Fruit fly (Drosophila melanogaster): ENCODE measurements around the gene CG12499.

CG12499 gene

dm6 chr3R:22423996-22424395 lies 22.4 kb downstream of the CG12499 start (continued):
- TF ChIP-seq Sox102F (GFP tag; optimal IDR thresholded peaks at IDR 0.05), result peak; percentile 67
- TF ChIP-seq pdm3 (GFP tag; optimal IDR thresholded peaks at IDR 0.05), result peak; percentile 53
- TF ChIP-seq eg (GFP tag; IDR thresholded peaks at IDR 0.05), result peak; percentile 48; the same call in 1 of the 3 replicates
- TF ChIP-seq CG6808 (GFP tag; optimal IDR thresholded peaks at IDR 0.05), result peak; percentile 38
- TF ChIP-seq svp (GFP tag), result peak; percentile 88
- TF ChIP-seq Eip75B (GFP tag; optimal IDR thresholded peaks at IDR 0.05), result peak; percentile 51
- TF ChIP-seq CG11294 (GFP tag; IDR thresholded peaks at IDR 0.05), result no peak
- peak; percentile 37 for TF ChIP-seq achi (GFP tag; optimal IDR thresholded peaks at IDR 0.05)
- peak in 1 of 2 experiments; percentile 14 for TF ChIP-seq salr (GFP tag; optimal IDR thresholded peaks at IDR 0.05)
- TF ChIP-seq topi (GFP tag; optimal IDR thresholded peaks at IDR 0.05), result peak; percentile 77
- peak; percentile 73 for TF ChIP-seq CG6163 (GFP tag; IDR thresholded peaks at IDR 0.05)
- no peak for TF ChIP-seq fd85E (GFP tag; optimal IDR thresholded peaks at IDR 0.05)
- TF ChIP-seq lz (GFP tag; optimal IDR thresholded peaks at IDR 0.05), result peak; percentile 60
- 0 out of 3 replicates have a peak, but pooled peaks have one; percentile 30 for TF ChIP-seq CG8119 (GFP tag; IDR thresholded peaks at IDR 0.05)
- TF ChIP-seq CG8632 (GFP tag; optimal IDR thresholded peaks at IDR 0.05), result peak; percentile 63
- no peak for TF ChIP-seq Gug (GFP tag; IDR thresholded peaks at IDR 0.05)
- TF ChIP-seq CG31627 (GFP tag; optimal IDR thresholded peaks at IDR 0.05), result peak; percentile 61
- no peak for TF ChIP-seq Sox15 (GFP tag; optimal IDR thresholded peaks at IDR 0.05)
- no peak for TF ChIP-seq spab (GFP tag; optimal IDR thresholded peaks at IDR 0.05)
- TF ChIP-seq dsx (GFP tag; optimal IDR thresholded peaks at IDR 0.05; ENCODE audit: poor library complexity, severe bottlenecking), result peak; percentile 38
- peak; percentile 53 for TF ChIP-seq CG3919 (GFP tag; optimal IDR thresholded peaks at IDR 0.05)
- peak; percentile 66 for TF ChIP-seq Sox14 (GFP tag; optimal IDR thresholded peaks at IDR 0.05)
- no peak for TF ChIP-seq CG4318 (GFP tag; optimal IDR thresholded peaks at IDR 0.05)
- TF ChIP-seq CG6854 (GFP tag; optimal IDR thresholded peaks at IDR 0.05), result peak; percentile 15
- peak; percentile 42 for TF ChIP-seq Eip93F (GFP tag; optimal IDR thresholded peaks at IDR 0.05)
- TF ChIP-seq Lpt (GFP tag; optimal IDR thresholded peaks at IDR 0.05), result no peak
- TF ChIP-seq Smox (GFP tag; optimal IDR thresholded peaks at IDR 0.05), result peak; percentile 61
- TF ChIP-seq net (GFP tag; optimal IDR thresholded peaks at IDR 0.05), result peak; percentile 34
- peak; percentile 59 for TF ChIP-seq OdsH (GFP tag; optimal IDR thresholded peaks at IDR 0.05)
- TF ChIP-seq Hr39 (GFP tag; optimal IDR thresholded peaks at IDR 0.05), result peak; percentile 34
- TF ChIP-seq Ets96B (tag; optimal IDR thresholded peaks at IDR 0.05), result peak; percentile 54
- TF ChIP-seq CG6792 (GFP tag; optimal IDR thresholded peaks at IDR 0.05), result peak; percentile 56

DNA sequence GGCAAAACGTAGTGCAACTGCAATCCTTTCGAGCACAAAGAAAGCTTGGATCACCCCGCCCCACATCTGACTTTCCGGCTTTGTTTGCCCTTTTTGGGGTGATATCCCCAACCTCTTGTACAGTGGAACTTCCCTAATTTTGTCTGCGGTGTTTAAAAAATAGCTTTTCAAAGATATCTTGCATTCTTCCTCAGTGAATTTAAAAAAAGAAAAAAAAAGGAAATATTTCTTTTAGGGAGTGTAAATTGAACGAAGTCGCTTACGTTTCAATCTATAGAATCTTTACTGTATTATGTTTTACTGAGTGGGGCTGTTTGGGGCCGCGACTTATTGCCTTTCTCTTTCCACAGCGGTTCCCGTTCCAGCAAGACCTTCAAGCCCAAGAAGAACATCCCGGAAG lies 24.8 kb downstream of the CG12499 start:
- TF ChIP-seq pdm3 (GFP tag; optimal IDR thresholded peaks at IDR 0.05) (peak; percentile 77), CG11294 (GFP tag; IDR thresholded peaks at IDR 0.05) (peak; percentile 35; the same call in 1 of the 2 replicates), Hr39 (GFP tag; optimal IDR thresholded peaks at IDR 0.05) (peak; percentile 86), CG8632 (GFP tag; optimal IDR thresholded peaks at IDR 0.05) (peak; percentile 71), Eip75B (GFP tag; optimal IDR thresholded peaks at IDR 0.05) (peak; percentile 85), CG6854 (GFP tag; optimal IDR thresholded peaks at IDR 0.05) (no peak), eg (GFP tag; IDR thresholded peaks at IDR 0.05) (peak; percentile 88), dsx (GFP tag; optimal IDR thresholded peaks at IDR 0.05; ENCODE audit: poor library complexity, severe bottlenecking) (no peak), Hr4 (GFP tag; optimal IDR thresholded peaks at IDR 0.05) (no peak), achi (GFP tag; optimal IDR thresholded peaks at IDR 0.05) (peak; percentile 69), CG15336 (GFP tag; IDR thresholded peaks at IDR 0.05) (peak; percentile 82; the same call in 1 of the 2 replicates), CG10669 (GFP tag; optimal IDR thresholded peaks at IDR 0.05) (peak; percentile 23), CG6276 (GFP tag; optimal IDR thresholded peaks at IDR 0.05) (no peak), CG11762 (GFP tag; optimal IDR thresholded peaks at IDR 0.05; ENCODE audit: insufficient read depth) (peak; percentile 24), dac (GFP tag; optimal IDR thresholded peaks at IDR 0.05) (no peak), CG3919 (GFP tag; optimal IDR thresholded peaks at IDR 0.05) (peak; percentile 74), CG9139 (GFP tag; optimal IDR thresholded peaks at IDR 0.05) (no peak), net (GFP tag; optimal IDR thresholded peaks at IDR 0.05) (peak; percentile 61), CG34406 (GFP tag; optimal IDR thresholded peaks at IDR 0.05) (peak; percentile 72), CG11902 (GFP tag; optimal IDR thresholded peaks at IDR 0.05) (peak; percentile 68), CG8119 (GFP tag; IDR thresholded peaks at IDR 0.05) (peak; percentile 59; the same call in 2 of the 3 replicates), CG8319 (GFP tag; optimal IDR thresholded peaks at IDR 0.05) (peak; percentile 61), fd59A (GFP tag; optimal IDR thresholded peaks at IDR 0.05) (no peak), Ets21C (GFP tag; optimal IDR thresholded peaks at IDR 0.05) (peak; percentile 73), Eip93F (GFP tag; optimal IDR thresholded peaks at IDR 0.05) (peak; percentile 24), lz (GFP tag; optimal IDR thresholded peaks at IDR 0.05) (peak; percentile 82), CG7368 (GFP tag; optimal IDR thresholded peaks at IDR 0.05) (no peak), Sox15 (GFP tag; optimal IDR thresholded peaks at IDR 0.05) (peak; percentile 47), CG6808 (GFP tag; optimal IDR thresholded peaks at IDR 0.05) (peak; percentile 24), Eip78C (GFP tag) (peak; percentile 88), CG1621 (tag; optimal IDR thresholded peaks at IDR 0.05) (no peak), CG10631 (GFP tag; optimal IDR thresholded peaks at IDR 0.05) (no peak), esn (GFP tag; optimal IDR thresholded peaks at IDR 0.05) (peak; percentile 86)
